Fruit fly (Drosophila melanogaster): ENCODE results near the gene Oseg5.

Oseg5 gene

dm6 chr2L:20831060-20831459 lies 4.6 kb downstream of the Oseg5 start, which contains the start of gene CG31674 (continued):
- TF ChIP-seq Side (GFP tag; optimal IDR thresholded peaks at IDR 0.05) (no peak), H2.0 (GFP tag; IDR thresholded peaks at IDR 0.05) (no peak), CG3838 (GFP tag; optimal IDR thresholded peaks at IDR 0.05) (no peak), CG17829 (tag; optimal IDR thresholded peaks at IDR 0.05) (no peak), Pdp1 (GFP tag; optimal IDR thresholded peaks at IDR 0.05) (peak in 1 of 2 experiments; percentile 62), CG31365 (tag; optimal IDR thresholded peaks at IDR 0.05) (no peak), CG13287 (GFP tag; IDR thresholded peaks at IDR 0.05; ENCODE audit: partially characterized antibody) (peak; percentile 53; the same call in 1 of the 2 replicates), zfh2 (GFP tag; optimal IDR thresholded peaks at IDR 0.05) (no peak), Hr51 (GFP tag; optimal IDR thresholded peaks at IDR 0.05) (no peak), CG6813 (GFP tag; optimal IDR thresholded peaks at IDR 0.05) (no peak), Sry-δ (GFP tag; optimal IDR thresholded peaks at IDR 0.05) (no peak), CG9609 (GFP tag; optimal IDR thresholded peaks at IDR 0.05) (no peak), toy (GFP tag; IDR thresholded peaks at IDR 0.05) (no peak), CG14441 (GFP tag; IDR thresholded peaks at IDR 0.05) (no peak), Taf1 (GFP tag; IDR thresholded peaks at IDR 0.05) (no peak), gro (GFP tag; optimal IDR thresholded peaks at IDR 0.05) (peak; percentile 47), Eip74EF (GFP tag; optimal IDR thresholded peaks at IDR 0.05) (no peak), her (GFP tag; optimal IDR thresholded peaks at IDR 0.05) (no peak), Chrac-16 (GFP tag; optimal IDR thresholded peaks at IDR 0.05) (no peak), Xrp1 (GFP tag; IDR thresholded peaks at IDR 0.05) (no peak), jigr1 (GFP tag; IDR thresholded peaks at IDR 0.05) (no peak), pb (GFP tag; optimal IDR thresholded peaks at IDR 0.05) (no peak), ems (GFP tag; optimal IDR thresholded peaks at IDR 0.05) (no peak), tna (GFP tag; IDR thresholded peaks at IDR 0.05; ENCODE audit: partially characterized antibody) (no peak; the same call in 1 of the 2 replicates), CG31224 (GFP tag; IDR thresholded peaks at IDR 0.05) (no peak), Fer3 (tag; optimal IDR thresholded peaks at IDR 0.05) (no peak), Meics (GFP tag; optimal IDR thresholded peaks at IDR 0.05) (no peak), CG15514 (GFP tag; optimal IDR thresholded peaks at IDR 0.05) (peak; percentile 11), CG32532 (GFP tag; IDR thresholded peaks at IDR 0.05) (peak; percentile 23; the same call in 1 of the 2 replicates), ind (GFP tag; optimal IDR thresholded peaks at IDR 0.05) (no peak), CG17359 (tag; optimal IDR thresholded peaks at IDR 0.05) (peak; percentile 20), BtbVII (GFP tag; optimal IDR thresholded peaks at IDR 0.05) (peak; percentile 11), mirr (GFP tag; optimal IDR thresholded peaks at IDR 0.05) (no peak), kah (GFP tag; optimal IDR thresholded peaks at IDR 0.05) (no peak), CG13123 (GFP tag; optimal IDR thresholded peaks at IDR 0.05) (no peak), D19A (tag; optimal IDR thresholded peaks at IDR 0.05) (peak; percentile 81), Tbp (GFP tag; optimal IDR thresholded peaks at IDR 0.05) (no peak), shn (GFP tag; optimal IDR thresholded peaks at IDR 0.05) (no peak), CG15696 (tag; optimal IDR thresholded peaks at IDR 0.05) (no peak), vnd (GFP tag; IDR thresholded peaks at IDR 0.05; ENCODE audit: partially characterized antibody) (no peak), Oli (tag; optimal IDR thresholded peaks at IDR 0.05) (no peak), CG6791 (GFP tag; IDR thresholded peaks at IDR 0.05; ENCODE audit: partially characterized antibody) (no peak), slp2 (GFP tag; optimal IDR thresholded peaks at IDR 0.05) (no peak), stwl (tag; optimal IDR thresholded peaks at IDR 0.05) (no peak), CG3847 (GFP tag; IDR thresholded peaks at IDR 0.05) (no peak), onecut (GFP tag; IDR thresholded peaks at IDR 0.05) (no peak), slbo (GFP tag; IDR thresholded peaks at IDR 0.05) (no peak), gsb-n (tag; optimal IDR thresholded peaks at IDR 0.05) (no peak), pzg (GFP tag; optimal IDR thresholded peaks at IDR 0.05) (no peak), pum (GFP tag; optimal IDR thresholded peaks at IDR 0.05) (no peak), TFAM (GFP tag; optimal IDR thresholded peaks at IDR 0.05) (no peak)

All from whole organism, embryonic.